Fruit fly (Drosophila melanogaster): ENCODE results near the gene CG14864.

The CG14864 gene

dm6 chr3R:15262710-15263672 lies 5.3 kb downstream of the CG14864 start, which contains the start of the genes eIF2gamma and Set (continued):
- no peak for TF ChIP-seq Hmr (GFP tag; optimal IDR thresholded peaks at IDR 0.05)
- no peak for TF ChIP-seq Sox102F (GFP tag; optimal IDR thresholded peaks at IDR 0.05)
- peak; percentile 96 for TF ChIP-seq CG2116 (GFP tag; optimal IDR thresholded peaks at IDR 0.05)
- no peak for TF ChIP-seq run (tag; optimal IDR thresholded peaks at IDR 0.05)
- TF ChIP-seq B-H1 (GFP tag; IDR thresholded peaks at IDR 0.05) = no peak
- TF ChIP-seq YL-1 (GFP tag; optimal IDR thresholded peaks at IDR 0.05) = peak; percentile 51
- TF ChIP-seq HmgZ (tag; optimal IDR thresholded peaks at IDR 0.05) = peak; percentile 85
- no peak for TF ChIP-seq CG14667 (GFP tag; IDR thresholded peaks at IDR 0.05)
- TF ChIP-seq Dfd (GFP tag; optimal IDR thresholded peaks at IDR 0.05) = no peak
- no peak for TF ChIP-seq CG3726 (GFP tag; IDR thresholded peaks at IDR 0.05)
- no peak for TF ChIP-seq CG10321 (GFP tag; IDR thresholded peaks at IDR 0.05)
- peak; percentile 30 for TF ChIP-seq CG3065 (GFP tag; optimal IDR thresholded peaks at IDR 0.05)
- TF ChIP-seq phol (tag; optimal IDR thresholded peaks at IDR 0.05) = peak; percentile 62
- no peak for TF ChIP-seq gt (GFP tag; IDR thresholded peaks at IDR 0.05)
- peak; percentile 60 for TF ChIP-seq ERR (GFP tag; optimal IDR thresholded peaks at IDR 0.05)
- no peak for TF ChIP-seq CG9727 (GFP tag; optimal IDR thresholded peaks at IDR 0.05)
- TF ChIP-seq vvl (GFP tag; IDR thresholded peaks at IDR 0.05) = peak; percentile 52
- TF ChIP-seq CG7556 (GFP tag; optimal IDR thresholded peaks at IDR 0.05) = no peak
- no peak for TF ChIP-seq CG12071 (GFP tag; optimal IDR thresholded peaks at IDR 0.05)
- peak in 1 of 2 experiments; percentile 12 for TF ChIP-seq Pdp1 (GFP tag; optimal IDR thresholded peaks at IDR 0.05)
- peak; percentile 9 for TF ChIP-seq CG3163 (GFP tag; optimal IDR thresholded peaks at IDR 0.05)
- TF ChIP-seq CG30403 (GFP tag; optimal IDR thresholded peaks at IDR 0.05) = peak; percentile 22
- no peak for TF ChIP-seq tll (GFP tag; optimal IDR thresholded peaks at IDR 0.05)
- peak; percentile 74 for TF ChIP-seq trem (tag; optimal IDR thresholded peaks at IDR 0.05)
- TF ChIP-seq NC2β (GFP tag; optimal IDR thresholded peaks at IDR 0.05) = peak; percentile 2
- TF ChIP-seq Nf-YA (GFP tag; IDR thresholded peaks at IDR 0.05) = no peak
- TF ChIP-seq CG33557 (GFP tag; optimal IDR thresholded peaks at IDR 0.05) = no peak
- no peak for TF ChIP-seq Spps (tag; optimal IDR thresholded peaks at IDR 0.05)
- no peak for TF ChIP-seq Mad (GFP tag; optimal IDR thresholded peaks at IDR 0.05)
- TF ChIP-seq ttk (GFP tag; IDR thresholded peaks at IDR 0.05) = no peak; the same call in 1 of the 2 replicates
- TF ChIP-seq fd102C (GFP tag; optimal IDR thresholded peaks at IDR 0.05) = no peak
- TF ChIP-seq Doc3 (GFP tag; IDR thresholded peaks at IDR 0.05; ENCODE audit: partially characterized antibody) = peak; percentile 85
- peak; percentile 13 for TF ChIP-seq tup (GFP tag; optimal IDR thresholded peaks at IDR 0.05)
- TF ChIP-seq Scr (GFP tag; IDR thresholded peaks at IDR 0.05; ENCODE audit: partially characterized antibody) = peak; percentile 95
- peak; percentile 97 for TF ChIP-seq CG13287 (GFP tag; IDR thresholded peaks at IDR 0.05; ENCODE audit: partially characterized antibody)
- TF ChIP-seq CG8944 (GFP tag; optimal IDR thresholded peaks at IDR 0.05) = peak; percentile 25
- TF ChIP-seq lmd (GFP tag; IDR thresholded peaks at IDR 0.05) = peak; percentile 16; the same call in 1 of the 2 replicates
- peak; percentile 56 for TF ChIP-seq zen (tag; optimal IDR thresholded peaks at IDR 0.05)

dm6 chr3R:15250454-15250853 lies 17.9 kb downstream of the CG14864 start:
- TF ChIP-seq slp2 (GFP tag; optimal IDR thresholded peaks at IDR 0.05) (no peak), Dll (GFP tag; IDR thresholded peaks at IDR 0.05; ENCODE audit: partially characterized antibody) (no peak), CG16779 (GFP tag; IDR thresholded peaks at IDR 0.05) (no peak), sr (GFP tag; IDR thresholded peaks at IDR 0.05) (0 out of 3 replicates have a peak, but pooled peaks have one; percentile 15), C15 (GFP tag; IDR thresholded peaks at IDR 0.05) (0 out of 3 replicates have a peak, but pooled peaks have one; percentile 26), Fer3 (tag; optimal IDR thresholded peaks at IDR 0.05) (peak; percentile 74), CG17328 (GFP tag; IDR thresholded peaks at IDR 0.05) (peak; percentile 76), Chrac-16 (GFP tag; optimal IDR thresholded peaks at IDR 0.05) (peak; percentile 35), Doc2 (GFP tag; IDR thresholded peaks at IDR 0.05) (0 out of 2 replicates have a peak, but pooled peaks have one; percentile 5), Abd-B (GFP tag; optimal IDR thresholded peaks at IDR 0.05) (no peak), CG6254 (GFP tag; optimal IDR thresholded peaks at IDR 0.05) (no peak), E2f2 (GFP tag; IDR thresholded peaks at IDR 0.05) (peak; percentile 51)

Data from whole organism, embryonic.